Fruit fly (Drosophila melanogaster): ENCODE results near the gene Arl8.

Gene Arl8

dm6 chr3R:8160056-8161017, 33.9 kb downstream of the Arl8 start:
- TF ChIP-seq Pif1A (GFP tag; optimal IDR thresholded peaks at IDR 0.05) (no peak), CG34367 (tag; optimal IDR thresholded peaks at IDR 0.05) (no peak), Ets98B (GFP tag; IDR thresholded peaks at IDR 0.05) (no peak), CG17806 (tag; optimal IDR thresholded peaks at IDR 0.05) (no peak), CG15710 (tag; optimal IDR thresholded peaks at IDR 0.05) (no peak), CG10348 (GFP tag; IDR thresholded peaks at IDR 0.05) (no peak), CG9948 (tag; optimal IDR thresholded peaks at IDR 0.05) (no peak), CG14655 (GFP tag; optimal IDR thresholded peaks at IDR 0.05) (no peak), CG13204 (GFP tag; optimal IDR thresholded peaks at IDR 0.05) (no peak), D1 (tag; optimal IDR thresholded peaks at IDR 0.05) (no peak), CG8301 (tag; optimal IDR thresholded peaks at IDR 0.05) (no peak), CG12605 (GFP tag; IDR thresholded peaks at IDR 0.05) (no peak), rn (GFP tag; IDR thresholded peaks at IDR 0.05) (no peak), EcR (GFP tag; optimal IDR thresholded peaks at IDR 0.05) (no peak)

DNA sequence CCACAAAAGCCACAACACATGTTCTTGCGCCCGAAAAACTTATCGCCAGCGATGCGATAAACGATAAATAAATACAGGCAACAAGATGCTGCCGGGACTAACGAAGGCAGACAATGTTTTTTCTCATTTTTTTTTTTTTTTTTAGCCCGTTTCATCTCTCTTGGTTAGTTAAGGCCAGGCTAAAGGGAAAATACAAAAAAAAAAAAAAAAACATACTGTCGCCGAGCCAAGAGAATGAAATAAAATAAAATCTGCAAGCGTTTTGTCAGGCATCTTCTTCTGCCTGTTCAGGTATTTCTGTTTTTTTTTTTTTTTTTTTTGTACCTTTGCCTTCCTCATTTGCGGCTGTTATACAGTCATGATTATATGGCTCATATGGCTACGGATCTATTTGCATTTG, 38.4 kb downstream of the Arl8 start:
- peak; percentile 49 for TF ChIP-seq CG8159 (tag; optimal IDR thresholded peaks at IDR 0.05)
- no peak for TF ChIP-seq fd96Ca (GFP tag; IDR thresholded peaks at IDR 0.05)
- TF ChIP-seq Pif1B (GFP tag; optimal IDR thresholded peaks at IDR 0.05): no peak
- no peak for TF ChIP-seq CG4496 (GFP tag; IDR thresholded peaks at IDR 0.05)
- no peak for TF ChIP-seq CG8301 (tag; optimal IDR thresholded peaks at IDR 0.05)
- no peak for TF ChIP-seq CG14655 (GFP tag; optimal IDR thresholded peaks at IDR 0.05)
- TF ChIP-seq Pif1A (GFP tag; optimal IDR thresholded peaks at IDR 0.05): no peak
- TF ChIP-seq EcR (GFP tag; optimal IDR thresholded peaks at IDR 0.05): no peak
- TF ChIP-seq CG9948 (tag; optimal IDR thresholded peaks at IDR 0.05): peak; percentile 30
- TF ChIP-seq gl (tag; optimal IDR thresholded peaks at IDR 0.05): peak; percentile 53
- no peak for TF ChIP-seq CG13204 (GFP tag; optimal IDR thresholded peaks at IDR 0.05)
- peak; percentile 11 for TF ChIP-seq CG15710 (tag; optimal IDR thresholded peaks at IDR 0.05)
- TF ChIP-seq D1 (tag; optimal IDR thresholded peaks at IDR 0.05): no peak
- no peak for TF ChIP-seq CG12605 (GFP tag; IDR thresholded peaks at IDR 0.05)
- TF ChIP-seq Snoo (tag; optimal IDR thresholded peaks at IDR 0.05): no peak
- TF ChIP-seq CG34367 (tag; optimal IDR thresholded peaks at IDR 0.05): peak; percentile 26
- no peak for TF ChIP-seq Ets98B (GFP tag; IDR thresholded peaks at IDR 0.05)
- no peak for TF ChIP-seq CG32121 (GFP tag; IDR thresholded peaks at IDR 0.05)
- no peak for TF ChIP-seq rn (GFP tag; IDR thresholded peaks at IDR 0.05)
- TF ChIP-seq CG17806 (tag; optimal IDR thresholded peaks at IDR 0.05): peak; percentile 25
- no peak for TF ChIP-seq CG10348 (GFP tag; IDR thresholded peaks at IDR 0.05)

DNA sequence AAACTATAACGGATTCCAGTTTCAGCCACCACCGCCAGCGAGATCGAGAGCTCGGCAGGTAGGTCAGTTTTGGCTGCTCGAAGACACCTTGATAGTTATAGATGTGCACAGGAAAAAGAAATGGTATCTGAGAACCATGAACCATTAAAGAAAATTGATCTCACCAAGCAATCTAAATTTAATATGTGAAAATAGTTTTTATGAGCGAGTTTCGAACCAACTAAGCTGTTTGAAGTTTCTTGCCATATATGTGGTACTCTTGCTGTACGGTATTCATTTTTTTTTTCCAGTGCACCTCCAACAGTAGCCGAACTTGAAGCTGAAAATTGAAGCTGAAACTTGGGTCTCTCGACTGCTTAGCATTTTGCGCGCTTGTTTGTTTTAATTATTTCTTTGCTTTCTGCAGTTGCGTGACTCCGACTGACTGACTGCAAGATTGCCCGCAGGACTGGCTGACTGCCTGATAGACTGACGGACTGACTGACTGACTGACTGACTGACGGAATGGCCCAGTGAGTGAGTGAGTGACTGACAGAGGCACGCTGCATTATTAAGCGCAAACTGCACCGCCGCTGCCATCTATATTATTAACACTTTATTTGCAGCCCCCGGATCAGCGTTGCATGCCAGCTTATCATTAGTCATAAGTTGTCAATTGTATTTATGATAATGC, 45.2 kb downstream of the Arl8 start:
- TF ChIP-seq CG8301 (tag; optimal IDR thresholded peaks at IDR 0.05): peak; percentile 61
- TF ChIP-seq fd96Ca (GFP tag; IDR thresholded peaks at IDR 0.05): peak; percentile 68; the same call in 2 of the 3 replicates
- TF ChIP-seq rn (GFP tag; IDR thresholded peaks at IDR 0.05): 0 out of 2 replicates have a peak, but pooled peaks have one; percentile 30
- TF ChIP-seq Ets98B (GFP tag; IDR thresholded peaks at IDR 0.05): peak; percentile 78
- TF ChIP-seq CG10348 (GFP tag; IDR thresholded peaks at IDR 0.05): no peak
- peak; percentile 30 for TF ChIP-seq Pif1A (GFP tag; optimal IDR thresholded peaks at IDR 0.05)
- TF ChIP-seq CG14655 (GFP tag; optimal IDR thresholded peaks at IDR 0.05): peak; percentile 47
- peak; percentile 13 for TF ChIP-seq CG17806 (tag; optimal IDR thresholded peaks at IDR 0.05)
- TF ChIP-seq gl (tag; optimal IDR thresholded peaks at IDR 0.05): no peak
- TF ChIP-seq Pif1B (GFP tag; optimal IDR thresholded peaks at IDR 0.05): peak; percentile 18
- TF ChIP-seq CG12605 (GFP tag; IDR thresholded peaks at IDR 0.05): no peak
- no peak for TF ChIP-seq CG34367 (tag; optimal IDR thresholded peaks at IDR 0.05)
- peak; percentile 75 for TF ChIP-seq CG32121 (GFP tag; IDR thresholded peaks at IDR 0.05)
- TF ChIP-seq CG4496 (GFP tag; IDR thresholded peaks at IDR 0.05): peak; percentile 73; the same call in 2 of the 3 replicates
- TF ChIP-seq EcR (GFP tag; optimal IDR thresholded peaks at IDR 0.05): no peak
- TF ChIP-seq CG15710 (tag; optimal IDR thresholded peaks at IDR 0.05): peak; percentile 36
- peak; percentile 38 for TF ChIP-seq CG8159 (tag; optimal IDR thresholded peaks at IDR 0.05)
- TF ChIP-seq D1 (tag; optimal IDR thresholded peaks at IDR 0.05): no peak
- no peak for TF ChIP-seq Snoo (tag; optimal IDR thresholded peaks at IDR 0.05)
- TF ChIP-seq CG13204 (GFP tag; optimal IDR thresholded peaks at IDR 0.05): no peak
- TF ChIP-seq CG9948 (tag; optimal IDR thresholded peaks at IDR 0.05): peak; percentile 9

dm6 chr3R:8176058-8176673, 49.8 kb downstream of the Arl8 start:
- TF ChIP-seq CG14655 (GFP tag; optimal IDR thresholded peaks at IDR 0.05) (no peak), CG8159 (tag; optimal IDR thresholded peaks at IDR 0.05) (no peak), CG13204 (GFP tag; optimal IDR thresholded peaks at IDR 0.05) (no peak), CG10348 (GFP tag; IDR thresholded peaks at IDR 0.05) (no peak), Pif1A (GFP tag; optimal IDR thresholded peaks at IDR 0.05) (no peak), rn (GFP tag; IDR thresholded peaks at IDR 0.05) (no peak), Pif1B (GFP tag; optimal IDR thresholded peaks at IDR 0.05) (no peak), CG34367 (tag; optimal IDR thresholded peaks at IDR 0.05) (no peak), fd96Ca (GFP tag; IDR thresholded peaks at IDR 0.05) (no peak), CG9948 (tag; optimal IDR thresholded peaks at IDR 0.05) (no peak), EcR (GFP tag; optimal IDR thresholded peaks at IDR 0.05) (no peak), CG15710 (tag; optimal IDR thresholded peaks at IDR 0.05) (no peak), gl (tag; optimal IDR thresholded peaks at IDR 0.05) (no peak), Ets98B (GFP tag; IDR thresholded peaks at IDR 0.05) (no peak), CG32121 (GFP tag; IDR thresholded peaks at IDR 0.05) (no peak), CG17806 (tag; optimal IDR thresholded peaks at IDR 0.05) (no peak)
